Fruit fly (Drosophila melanogaster): ENCODE measurements around the gene CG13004.

The CG13004 gene

dm6 chrX:16780244-16780643 is 55.1 kb downstream of the CG13004 start (continued):
- TF ChIP-seq lola (GFP tag; optimal IDR thresholded peaks at IDR 0.05) (no peak), CG6254 (GFP tag; optimal IDR thresholded peaks at IDR 0.05) (no peak), cas (GFP tag; IDR thresholded peaks at IDR 0.05) (no peak), twi (tag; optimal IDR thresholded peaks at IDR 0.05) (peak; percentile 8), Pdp1 (GFP tag; optimal IDR thresholded peaks at IDR 0.05) (peak in 1 of 2 experiments; percentile 83), sna (GFP tag; IDR thresholded peaks at IDR 0.05; ENCODE audit: partially characterized antibody) (no peak), Deaf1 (tag; optimal IDR thresholded peaks at IDR 0.05) (peak; percentile 4), Side (GFP tag; optimal IDR thresholded peaks at IDR 0.05) (no peak), ERR (GFP tag; optimal IDR thresholded peaks at IDR 0.05) (no peak), vvl (GFP tag; IDR thresholded peaks at IDR 0.05) (0 out of 2 replicates have a peak, but pooled peaks have one; percentile 18), gt (GFP tag; IDR thresholded peaks at IDR 0.05) (no peak), Hr78 (GFP tag; optimal IDR thresholded peaks at IDR 0.05) (no peak), pros (GFP tag; optimal IDR thresholded peaks at IDR 0.05) (peak; percentile 12), CG11093 (GFP tag; IDR thresholded peaks at IDR 0.05) (no peak), grn (GFP tag; optimal IDR thresholded peaks at IDR 0.05) (peak; percentile 86), wdn (GFP tag; IDR thresholded peaks at IDR 0.05) (no peak), MESR4 (GFP tag; optimal IDR thresholded peaks at IDR 0.05) (no peak), Sox102F (GFP tag; optimal IDR thresholded peaks at IDR 0.05) (no peak), CG1602 (GFP tag; optimal IDR thresholded peaks at IDR 0.05) (no peak), gsb-n (tag; optimal IDR thresholded peaks at IDR 0.05) (no peak), chinmo (GFP tag; IDR thresholded peaks at IDR 0.05; ENCODE audit: partially characterized antibody) (peak; percentile 74; the same call in 2 of the 4 replicates), CG4404 (GFP tag; IDR thresholded peaks at IDR 0.05) (no peak), nom (GFP tag; optimal IDR thresholded peaks at IDR 0.05) (no peak), CG1792 (GFP tag; optimal IDR thresholded peaks at IDR 0.05) (no peak), CG7372 (GFP tag; IDR thresholded peaks at IDR 0.05) (no peak), Vsx1 (GFP tag; optimal IDR thresholded peaks at IDR 0.05) (no peak), CG4282 (GFP tag; optimal IDR thresholded peaks at IDR 0.05) (no peak), so (GFP tag; IDR thresholded peaks at IDR 0.05) (no peak), disco-r (GFP tag; optimal IDR thresholded peaks at IDR 0.05) (no peak), stc (GFP tag; IDR thresholded peaks at IDR 0.05) (no peak), sens (GFP tag) (no peak), CG2889 (GFP tag; IDR thresholded peaks at IDR 0.05) (no peak), CG14860 (GFP tag; IDR thresholded peaks at IDR 0.05; ENCODE audit: partially characterized antibody) (no peak), ftz-f1 (GFP tag; optimal IDR thresholded peaks at IDR 0.05) (peak; percentile 97), Hmx (GFP tag; optimal IDR thresholded peaks at IDR 0.05) (no peak), CG17829 (tag; optimal IDR thresholded peaks at IDR 0.05) (no peak), Sry-δ (GFP tag; optimal IDR thresholded peaks at IDR 0.05) (no peak)

- TF ChIP-seq row (GFP tag; IDR thresholded peaks at IDR 0.05) (0 out of 3 replicates have a peak, but pooled peaks have one; percentile 19), CG18262 (tag; optimal IDR thresholded peaks at IDR 0.05) (peak; percentile 3), Xrp1 (GFP tag; IDR thresholded peaks at IDR 0.05) (0 out of 2 replicates have a peak, but pooled peaks have one; percentile 7), CG11504 (tag; optimal IDR thresholded peaks at IDR 0.05) (peak; percentile 9), otp (GFP tag; IDR thresholded peaks at IDR 0.05) (no peak), Drgx (GFP tag; IDR thresholded peaks at IDR 0.05) (peak; percentile 20; the same call in 1 of the 2 replicates), sens (GFP tag) (peak; percentile 78), CG43689 (GFP tag; IDR thresholded peaks at IDR 0.05) (no peak), sc (optimal IDR thresholded peaks at IDR 0.05) (no peak), sc (GFP tag; optimal IDR thresholded peaks at IDR 0.05) (no peak), Med (GFP tag) (peak; percentile 72), Hr78 (GFP tag; optimal IDR thresholded peaks at IDR 0.05) (peak in 1 of 2 experiments; percentile 70), al (GFP tag; IDR thresholded peaks at IDR 0.05) (no peak), CG1603 (tag; optimal IDR thresholded peaks at IDR 0.05) (peak; percentile 27), croc (GFP tag; conservative IDR thresholded peaks at IDR 0.05) (no peak)
Observed at dm6 chrX:16778138-16778672, 57.1 kb downstream of the CG13004 start.

All from whole organism, embryonic.